Fruit fly (Drosophila melanogaster) whole organism, embryonic: ENCODE data around the gene Srp14.

Experiments used
- CG10274 ChIP-seq: fragments of 200-800 bp; sonication (Bioruptor generic); optimal IDR thresholded peaks from 3 replicates; lab custom pipeline; 2017; ENCODE audit warnings: missing biosample characterization, mild to moderate bottlenecking, missing genetic modification characterization
- CG11696 ChIP-seq: fragments of 200-800 bp; sonication (Bioruptor generic); IDR thresholded peaks from 2 replicates; pipeline ENCODE4 v1.3.6; 2022; ENCODE audit warnings: missing biosample characterization, missing genetic modification characterization
- CG12744 ChIP-seq: fragments of 200-800 bp; sonication (Bioruptor generic); optimal IDR thresholded peaks from 2 replicates; lab custom pipeline; 2016; ENCODE audit warnings: missing biosample characterization, missing genetic modification characterization
- CG13287 ChIP-seq: fragments of 200-800 bp; sonication (Bioruptor generic); IDR thresholded peaks from 2 replicates; pipeline ENCODE4 v1.3.6; 2022; ENCODE audit warnings: missing biosample characterization, missing genetic modification characterization; ENCODE audit not compliant: partially characterized antibody
- CG15696 ChIP-seq: fragments of 200-800 bp; sonication (Bioruptor generic); optimal IDR thresholded peaks from 2 replicates; lab custom pipeline; 2019; ENCODE audit warnings: missing biosample characterization, mild to moderate bottlenecking, missing genetic modification characterization, moderate library complexity
- CG16813 ChIP-seq: fragments of 200-800 bp; sonication (Bioruptor generic); IDR thresholded peaks from 3 replicates; pipeline ENCODE4 v1.3.6; 2022; ENCODE audit warnings: missing biosample characterization, missing genetic modification characterization; ENCODE audit not compliant: partially characterized antibody
- CG17186 ChIP-seq: fragments of 200-800 bp; sonication (Bioruptor generic); optimal IDR thresholded peaks from 3 replicates; lab custom pipeline; 2017; ENCODE audit warnings: missing biosample characterization, missing genetic modification reagents, missing genetic modification characterization
- CG17361 ChIP-seq: fragments of 200-800 bp; sonication (Bioruptor generic); IDR thresholded peaks from 3 replicates; pipeline ENCODE4 v1.3.6; 2022; ENCODE audit warnings: missing biosample characterization, missing genetic modification characterization
- CG17802 ChIP-seq: fragments of 200-800 bp; sonication (Bioruptor generic); optimal IDR thresholded peaks from 2 replicates; lab custom pipeline; 2018; ENCODE audit warnings: missing biosample characterization, mild to moderate bottlenecking, missing genetic modification characterization, moderate library complexity
- CG17829 ChIP-seq: fragments of 200-800 bp; optimal IDR thresholded peaks from 2 replicates; lab custom pipeline; 2019; ENCODE audit warnings: missing biosample characterization, mild to moderate bottlenecking, missing genetic modification characterization, moderate library complexity
- CG2199 ChIP-seq: fragments of 200-800 bp; sonication (Bioruptor generic); IDR thresholded peaks from 3 replicates; pipeline ENCODE4 v1.3.6; 2022; ENCODE audit warnings: missing biosample characterization, missing genetic modification characterization
- CG2712 ChIP-seq: fragments of 200-800 bp; optimal IDR thresholded peaks from 3 replicates; lab custom pipeline; 2019; ENCODE audit warnings: missing biosample characterization, mild to moderate bottlenecking, missing genetic modification characterization, moderate library complexity
- CG2889 ChIP-seq: fragments of 200-800 bp; sonication (Bioruptor generic); IDR thresholded peaks from 3 replicates; pipeline ENCODE4 v1.3.6; 2022; ENCODE audit warnings: missing biosample characterization, missing genetic modification characterization
- CG3726 ChIP-seq: fragments of 200-800 bp; sonication (Bioruptor generic); IDR thresholded peaks from 3 replicates; pipeline ENCODE4, ENCODE4 v1.3.6; 2022; ENCODE audit warnings: missing biosample characterization, missing genetic modification characterization
- CG4820 ChIP-seq: fragments of 200-800 bp; sonication (Bioruptor generic); optimal IDR thresholded peaks from 3 replicates; lab custom pipeline; 2016; ENCODE audit warnings: missing biosample characterization, missing genetic modification characterization
- CG6654 ChIP-seq: fragments of 200-800 bp; sonication (Bioruptor generic); optimal IDR thresholded peaks from 2 replicates; lab custom pipeline; 2017; ENCODE audit warnings: missing biosample characterization, mild to moderate bottlenecking, missing genetic modification characterization
- CG8290 ChIP-seq, 3 experiments: fragments of 200-800 bp; sonication (Bioruptor generic); optimal IDR thresholded peaks; 2 replicates each; lab custom pipeline; 2016 to 2019; ENCODE audit warnings: missing biosample characterization in 3 of 3, missing genetic modification characterization in 3 of 3, mild to moderate bottlenecking in 2 of 3, moderate library complexity in 1 of 3
- CG9215 ChIP-seq: fragments of 200-800 bp; sonication (Bioruptor generic); IDR thresholded peaks from 2 replicates; pipeline ENCODE4 v1.3.6; 2022; ENCODE audit warnings: missing biosample characterization, missing genetic modification characterization
- Camta ChIP-seq: fragments of 200-800 bp; sonication (Bioruptor generic); optimal IDR thresholded peaks from 2 replicates; lab custom pipeline; 2016; ENCODE audit warnings: missing biosample characterization, missing genetic modification characterization
- CoRest ChIP-seq: fragments of 200-800 bp; sonication (Bioruptor generic); optimal IDR thresholded peaks from 3 replicates; lab custom pipeline; 2018; ENCODE audit warnings: missing biosample characterization, mild to moderate bottlenecking, missing genetic modification characterization, moderate library complexity
- Dref ChIP-seq: fragments of 200-800 bp; sonication (Bioruptor generic); IDR thresholded peaks from 2 replicates; pipeline ENCODE4 v1.3.6; 2022; ENCODE audit warnings: missing biosample characterization, missing genetic modification characterization
- Gug ChIP-seq: fragments of 200-800 bp; sonication (Bioruptor generic); IDR thresholded peaks from 4 replicates; pipeline ENCODE4 v1.3.6; 2022; ENCODE audit warnings: missing biosample characterization, missing genetic modification characterization
- HLH54F ChIP-seq: fragments of 200-800 bp; sonication (Bioruptor generic); optimal IDR thresholded peaks from 3 replicates; lab custom pipeline; 2016; ENCODE audit warnings: missing biosample characterization, missing genetic modification characterization
- Hmr ChIP-seq: fragments of 200-800 bp; sonication (Bioruptor generic); optimal IDR thresholded peaks from 3 replicates; lab custom pipeline; 2017; ENCODE audit warnings: mild to moderate bottlenecking, missing biosample characterization, missing genetic modification reagents, missing genetic modification characterization
- Myb ChIP-seq: fragments of 200-800 bp; sonication (Bioruptor generic); optimal IDR thresholded peaks from 2 replicates; lab custom pipeline; 2016; ENCODE audit warnings: missing biosample characterization, missing genetic modification characterization
- Pdp1 ChIP-seq, 2 experiments: fragments of 200-800 bp; sonication (Bioruptor generic); optimal IDR thresholded peaks; 3 replicates each; lab custom pipeline; 2016; ENCODE audit warnings: missing biosample characterization in 2 of 2, missing genetic modification characterization in 2 of 2, mild to moderate bottlenecking in 1 of 2, moderate library complexity in 1 of 2
- Rx ChIP-seq: fragments of 200-800 bp; sonication (Bioruptor generic); IDR thresholded peaks from 2 replicates; pipeline ENCODE4 v1.3.6; 2022; ENCODE audit warnings: missing biosample characterization, missing genetic modification characterization
- Six4 ChIP-seq: fragments of 200-800 bp; sonication (Bioruptor generic); optimal IDR thresholded peaks from 2 replicates; lab custom pipeline; 2016; ENCODE audit warnings: missing biosample characterization, missing genetic modification characterization
- TFAM ChIP-seq: fragments of 200-800 bp; sonication (Bioruptor generic); optimal IDR thresholded peaks from 2 replicates; lab custom pipeline; 2017; ENCODE audit warnings: missing biosample characterization, missing genetic modification characterization, inconsistent platforms
- ci ChIP-seq: fragments of 200-800 bp; sonication (Bioruptor generic); IDR thresholded peaks from 3 replicates; pipeline ENCODE4 v1.3.6; 2022; ENCODE audit warnings: missing biosample characterization, missing genetic modification characterization
- corto ChIP-seq: fragments of 200-800 bp; sonication (Bioruptor generic); optimal IDR thresholded peaks from 2 replicates; lab custom pipeline; 2016; ENCODE audit warnings: missing biosample characterization, mild to moderate bottlenecking, missing genetic modification characterization, moderate library complexity
- crol ChIP-seq: fragments of 200-800 bp; sonication (Bioruptor generic); IDR thresholded peaks from 2 replicates; pipeline ENCODE4 v1.3.6; 2022; ENCODE audit warnings: missing biosample characterization, missing genetic modification characterization
- disco-r ChIP-seq: fragments of 200-800 bp; sonication (Bioruptor generic); optimal IDR thresholded peaks from 2 replicates; lab custom pipeline; 2016; ENCODE audit warnings: missing biosample characterization, missing genetic modification characterization
- fd102C ChIP-seq: fragments of 200-800 bp; sonication (Bioruptor generic); optimal IDR thresholded peaks from 2 replicates; lab custom pipeline; 2018; ENCODE audit warnings: missing biosample characterization, mild to moderate bottlenecking, missing genetic modification characterization, moderate library complexity
- h ChIP-seq: fragments of >200 bp; optimal IDR thresholded peaks from 2 replicates; lab custom pipeline; 2017
- luna ChIP-seq: fragments of 200-800 bp; sonication (Bioruptor generic); optimal IDR thresholded peaks from 2 replicates; lab custom pipeline; 2016; ENCODE audit warnings: missing biosample characterization, missing genetic modification characterization
- oc ChIP-seq: fragments of 200-800 bp; sonication (Bioruptor generic); optimal IDR thresholded peaks from 2 replicates; lab custom pipeline; 2018; ENCODE audit warnings: missing biosample characterization, mild to moderate bottlenecking, missing genetic modification characterization, moderate library complexity
- pzg ChIP-seq: fragments of 200-800 bp; sonication (Bioruptor generic); optimal IDR thresholded peaks from 3 replicates; lab custom pipeline; 2018; ENCODE audit warnings: missing biosample characterization, mild to moderate bottlenecking, missing genetic modification characterization, moderate library complexity
- ranshi ChIP-seq: fragments of 200-800 bp; sonication (Bioruptor generic); IDR thresholded peaks from 2 replicates; pipeline ENCODE4 v1.3.6; 2022; ENCODE audit warnings: missing biosample characterization, missing genetic modification characterization
- ro ChIP-seq: fragments of 200-800 bp; sonication (Bioruptor generic); IDR thresholded peaks from 2 replicates; pipeline ENCODE4 v1.3.6; 2022; ENCODE audit warnings: missing biosample characterization, missing genetic modification characterization
- sc ChIP-seq, 3 experiments: fragments of >200 bp in 2 of 3; fragments of 200-800 bp in 1 of 3; sonication (Bioruptor generic) in 1 of 3; optimal IDR thresholded peaks; 2 replicates in 2 of 3; 3 replicates in 1 of 3; lab custom pipeline; 2017; ENCODE audit warnings: mild to moderate bottlenecking in 1 of 3, missing biosample characterization in 1 of 3, missing genetic modification characterization in 1 of 3, missing genetic modification reagents in 1 of 3
- sens ChIP-seq: fragments of 200-800 bp; sonication (Bioruptor generic); peaks from one replicate; lab custom pipeline; 2016; ENCODE audit warnings: missing biosample characterization, missing genetic modification characterization
- slp2 ChIP-seq: fragments of 200-800 bp; sonication (Bioruptor generic); optimal IDR thresholded peaks from 2 replicates; lab custom pipeline; 2016; ENCODE audit warnings: missing biosample characterization, missing genetic modification characterization
- so ChIP-seq: fragments of 200-800 bp; sonication (Bioruptor generic); IDR thresholded peaks from 3 replicates; pipeline ENCODE4 v1.3.6; 2022; ENCODE audit warnings: missing biosample characterization, missing genetic modification characterization
- twi ChIP-seq: fragments of 200-800 bp; optimal IDR thresholded peaks from 2 replicates; lab custom pipeline; 2019; ENCODE audit warnings: missing biosample characterization, mild to moderate bottlenecking, missing genetic modification characterization, moderate library complexity
- vnd ChIP-seq: fragments of 200-800 bp; sonication (Bioruptor generic); IDR thresholded peaks from 3 replicates; pipeline ENCODE4 v1.3.6; 2022; ENCODE audit warnings: missing biosample characterization, missing genetic modification characterization; ENCODE audit not compliant: partially characterized antibody
- zen2 ChIP-seq: fragments of 200-800 bp; sonication (Bioruptor generic); IDR thresholded peaks from 3 replicates; pipeline ENCODE4 v1.3.6; 2022; ENCODE audit warnings: missing biosample characterization, missing genetic modification characterization; ENCODE audit not compliant: partially characterized antibody

Srp14 gene

dm6 chr3R:20549855-20550603, 29.9 kb upstream of the Srp14 start (continued):
- TF ChIP-seq sc (optimal IDR thresholded peaks at IDR 0.05; lab: Kevin White, UChicago) (no peak), sc (GFP tag; optimal IDR thresholded peaks at IDR 0.05; lab: Kevin White, UChicago) (peak; percentile 84), Hmr (peak; percentile 81), CG13287 (GFP tag; lab: Robert Waterston, UW) (no peak; the same call in 1 of the 2 replicates), luna (GFP tag; lab: Kevin White, UChicago) (no peak), Dref (GFP tag; lab: Robert Waterston, UW) (0 out of 2 replicates have a peak, but pooled peaks have one; percentile 18), pzg (GFP tag; lab: Kevin White, UChicago) (no peak), sens (GFP tag; lab: Kevin White, UChicago) (peak; percentile 91), zen2 (GFP tag; lab: Robert Waterston, UW) (no peak), CG17829 (tag; lab: Kevin White, UChicago) (peak; percentile 92), so (GFP tag; lab: Robert Waterston, UW) (peak; percentile 75), CG2199 (no peak; the same call in 2 of the 3 replicates), crol (GFP tag; lab: Robert Waterston, UW) (peak; percentile 95), twi (tag; lab: Kevin White, UChicago) (peak; percentile 99), ci (GFP tag; lab: Robert Waterston, UW) (peak; percentile 81), CG16813 (GFP tag; lab: Robert Waterston, UW) (no peak), CoRest (peak; percentile 90), slp2 (GFP tag; lab: Kevin White, UChicago) (no peak), CG3726 (GFP tag; lab: Robert Waterston, UW) (peak; percentile 78; the same call in 2 of the 3 replicates), Pdp1 (GFP tag; optimal IDR thresholded peaks at IDR 0.05; lab: Kevin White, UChicago) (peak in 1 of 2 experiments; percentile 63), CG2889 (peak; percentile 73), CG6654 (GFP tag; lab: Kevin White, UChicago) (peak; percentile 78), vnd (GFP tag; lab: Robert Waterston, UW) (no peak), TFAM (GFP tag; lab: Kevin White, UChicago) (peak; percentile 46), CG17361 (peak; percentile 85), CG11696 (GFP tag; lab: Robert Waterston, UW) (peak; percentile 72; the same call in 1 of the 2 replicates), CG12744 (GFP tag; lab: Kevin White, UChicago) (no peak), Myb (no peak), CG4820 (GFP tag; lab: Kevin White, UChicago) (peak; percentile 86), h (no peak), Rx (GFP tag; lab: Robert Waterston, UW) (peak; percentile 73)

- TF ChIP-seq twi (tag; lab: Kevin White, UChicago) (peak; percentile 91), Camta (GFP tag; lab: Kevin White, UChicago) (peak; percentile 31), ranshi (peak; percentile 44; the same call in 1 of the 2 replicates), CG8290 (GFP tag; optimal IDR thresholded peaks at IDR 0.05; lab: Kevin White, UChicago) (no peak), CG8290 (tag; optimal IDR thresholded peaks at IDR 0.05; lab: Kevin White, UChicago) (peak; percentile 92 to 96), CG2712 (tag; lab: Kevin White, UChicago) (peak; percentile 40), CG10274 (GFP tag; lab: Kevin White, UChicago) (peak; percentile 61), CG15696 (peak; percentile 91), Gug (GFP tag; lab: Robert Waterston, UW) (peak; percentile 23; the same call in 1 of the 4 replicates), fd102C (peak; percentile 98), Six4 (peak; percentile 65), ro (no peak), CG17802 (tag; lab: Kevin White, UChicago) (peak; percentile 47), disco-r (GFP tag; lab: Kevin White, UChicago) (peak; percentile 63), CG17186 (GFP tag; lab: Kevin White, UChicago) (peak; percentile 72), CG9215 (GFP tag; lab: Robert Waterston, UW) (no peak), corto (peak; percentile 56), oc (tag; lab: Kevin White, UChicago) (peak; percentile 63), HLH54F (GFP tag; lab: Kevin White, UChicago) (no peak)
These were observed 29.1 kb upstream of the Srp14 start for dm6 chr3R:20550632-20551486.
